Worm (Caenorhabditis elegans) whole organism, L1 larva: ENCODE data around the gene irld-42.
A peak's percentile ranks its signal among the peaks of the same experiment; 100 is the strongest.

Experiments
- C34B4.2 ChIP-seq: sonication (generic microtip); optimal IDR thresholded peaks from 2 replicates; lab custom pipeline; 2017; ENCODE audit warnings: mild to moderate bottlenecking, missing genetic modification characterization, missing compliant biosample characterization
- F16B12.6 ChIP-seq: fragments of 150-350 bp; optimal IDR thresholded peaks from 2 replicates; lab custom pipeline; 2014; ENCODE audit warnings: missing biosample characterization, missing genetic modification characterization
- ceh-8 ChIP-seq: fragments of 200-800 bp; sonication (Bioruptor generic); optimal IDR thresholded peaks from 2 replicates; lab custom pipeline; 2018; ENCODE audit warnings: mild to moderate bottlenecking, missing genetic modification characterization, moderate library complexity, missing compliant biosample characterization
- ceh-88 ChIP-seq: fragments of 200-800 bp; sonication (Bioruptor generic); IDR thresholded peaks from 2 replicates; pipeline ENCODE4 v1.3.6; 2022; ENCODE audit warnings: missing genetic modification characterization, missing compliant biosample characterization
- efl-3 ChIP-seq: fragments of 200-800 bp; sonication (Bioruptor generic); optimal IDR thresholded peaks from 2 replicates; lab custom pipeline; 2018; ENCODE audit warnings: mild to moderate bottlenecking, missing genetic modification characterization, missing compliant biosample characterization
- egl-13 ChIP-seq: sonication (generic microtip); optimal IDR thresholded peaks from 2 replicates; lab custom pipeline; 2016; ENCODE audit warnings: missing genotype, missing genetic modification reagents, missing genetic modification characterization, missing compliant biosample characterization
- ets-5 ChIP-seq: fragments of 200-800 bp; sonication (Bioruptor generic); IDR thresholded peaks from 2 replicates; pipeline ENCODE4 v1.3.6; 2022; ENCODE audit warnings: missing genetic modification characterization, missing compliant biosample characterization
- fkh-8 ChIP-seq: sonication (generic microtip); optimal IDR thresholded peaks from 2 replicates; lab custom pipeline; 2016; ENCODE audit warnings: mild to moderate bottlenecking, missing genetic modification characterization, missing compliant biosample characterization
- grh-1 ChIP-seq: fragments of 200-800 bp; sonication (Bioruptor generic); IDR thresholded peaks from 2 replicates; pipeline ENCODE4 v1.3.6; 2022; ENCODE audit warnings: missing genetic modification reagents, missing genetic modification characterization, missing compliant biosample characterization
- jun-1 ChIP-seq: fragments of 150-350 bp; optimal IDR thresholded peaks from 2 replicates; lab custom pipeline; 2014; ENCODE audit warnings: missing biosample characterization, missing genetic modification reagents, missing genetic modification characterization
- lin-39 ChIP-seq: fragments of 150-350 bp; optimal IDR thresholded peaks from 2 replicates; lab custom pipeline; 2014; ENCODE audit warnings: missing biosample characterization, missing genetic modification reagents, missing genetic modification characterization
- mab-9 ChIP-seq: fragments of 200-800 bp; sonication (Bioruptor generic); IDR thresholded peaks from 2 replicates; pipeline ENCODE4 v1.3.6; 2022; ENCODE audit warnings: missing genetic modification reagents, missing genetic modification characterization, missing compliant biosample characterization
- nhr-11 ChIP-seq: fragments of 150-350 bp; optimal IDR thresholded peaks from 2 replicates; lab custom pipeline; 2014; ENCODE audit warnings: missing biosample characterization, missing genetic modification characterization
- nhr-12 ChIP-seq: sonication (generic microtip); optimal IDR thresholded peaks from 2 replicates; lab custom pipeline; 2017; ENCODE audit warnings: missing biosample characterization, missing genetic modification characterization
- nhr-19 ChIP-seq: fragments of 200-800 bp; sonication (Bioruptor generic); conservative IDR thresholded peaks from 2 replicates; pipeline ENCODE4 v1.3.6; 2022; ENCODE audit warnings: missing genetic modification characterization, missing compliant biosample characterization
- nhr-47 ChIP-seq: sonication (generic microtip); optimal IDR thresholded peaks from 2 replicates; lab custom pipeline; 2016; ENCODE audit warnings: mild to moderate bottlenecking, missing genetic modification characterization, moderate library complexity, missing compliant biosample characterization
- nhr-71 ChIP-seq: sonication (generic microtip); optimal IDR thresholded peaks from 2 replicates; lab custom pipeline; 2016; ENCODE audit warnings: mild to moderate bottlenecking, missing genetic modification characterization, moderate library complexity, missing compliant biosample characterization
- rnt-1 ChIP-seq: sonication (generic microtip); optimal IDR thresholded peaks from 2 replicates; lab custom pipeline; 2016; ENCODE audit warnings: mild to moderate bottlenecking, missing genetic modification characterization, moderate library complexity, missing compliant biosample characterization
- sup-37 ChIP-seq: fragments of 200-800 bp; sonication (Bioruptor generic); optimal IDR thresholded peaks from 2 replicates; lab custom pipeline; 2018; ENCODE audit warnings: mild to moderate bottlenecking, missing genetic modification characterization, missing compliant biosample characterization
- tbx-2 ChIP-seq: sonication (generic microtip); optimal IDR thresholded peaks from 2 replicates; lab custom pipeline; 2016; ENCODE audit warnings: missing genetic modification characterization, missing compliant biosample characterization
- unc-62 ChIP-seq: fragments of 150-350 bp; optimal IDR thresholded peaks from 2 replicates; lab custom pipeline; 2014; ENCODE audit warnings: missing biosample characterization, missing genetic modification reagents, missing genetic modification characterization
- unc-86 ChIP-seq: sonication (generic microtip); optimal IDR thresholded peaks from 2 replicates; lab custom pipeline; 2016; ENCODE audit warnings: missing genetic modification characterization, missing compliant biosample characterization
- unc-98 ChIP-seq: fragments of 200-800 bp; sonication (Bioruptor generic); IDR thresholded peaks from 2 replicates; pipeline ENCODE4 v1.3.6; 2022; ENCODE audit warnings: missing genetic modification characterization, missing compliant biosample characterization

Gene irld-42

DNA sequence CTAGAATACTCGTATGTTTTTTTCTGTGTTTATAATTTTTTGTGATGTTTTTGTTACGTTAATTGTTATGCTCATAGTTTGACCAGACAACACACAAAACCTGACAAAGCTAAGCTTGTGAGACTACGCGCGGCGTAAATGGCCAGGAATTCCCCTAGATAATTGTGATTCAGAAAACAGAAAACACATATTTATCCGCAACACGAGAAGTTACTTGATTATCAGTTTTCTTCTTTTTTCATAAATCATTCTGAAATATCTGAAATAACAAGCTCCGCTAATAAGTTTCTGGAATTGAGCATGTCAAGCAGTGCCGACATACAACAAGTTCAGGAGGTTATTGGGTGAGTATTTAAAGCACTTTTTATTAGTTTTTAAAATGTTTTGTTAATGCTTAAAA, 42.6 kb downstream of the irld-42 start, which contains the start of gene srw-100:
Gene srw-100 (plus strand): TSS at position 301 of the 400 bp plus-strand sequence.
- no peak for TF ChIP-seq efl-3

ce11 chrV:1713761-1714160, 45.4 kb downstream of the irld-42 start:
- TF ChIP-seq ets-5 (GFP tag; lab: Robert Waterston, UW) (0 out of 2 replicates have a peak, but pooled peaks have one; percentile 17), unc-98 (GFP tag; lab: Robert Waterston, UW) (peak; percentile 44; the same call in 1 of the 2 replicates), ceh-88 (GFP tag; lab: Robert Waterston, UW) (peak; percentile 20; the same call in 1 of the 2 replicates), grh-1 (GFP tag; lab: Robert Waterston, UW) (0 out of 2 replicates have a peak, but pooled peaks have one; percentile 18), mab-9 (peak; percentile 58; the same call in 1 of the 2 replicates)

DNA sequence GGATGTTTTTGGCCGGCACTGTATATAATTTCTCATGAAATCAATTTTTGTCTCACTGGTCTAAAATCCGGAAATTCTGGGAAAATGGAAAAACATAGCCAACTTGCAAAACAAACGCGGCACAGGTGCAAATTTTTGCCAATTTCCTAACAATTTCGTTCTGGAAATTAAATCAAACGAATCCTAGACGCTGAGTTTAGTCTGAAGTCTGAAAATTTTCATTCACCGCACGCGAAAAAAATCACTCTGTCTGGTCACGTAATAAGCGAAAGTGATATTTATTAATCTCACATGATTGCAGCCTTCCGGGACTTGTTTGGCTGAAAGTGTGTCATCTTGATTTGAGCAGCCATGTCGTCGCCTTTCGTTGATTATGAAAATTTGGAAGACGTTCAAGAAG, 48.6 kb downstream of the irld-42 start, which contains the start of gene srw-103:
Gene srw-103 (plus strand): TSS at position 301 of the 400 bp plus-strand sequence.
- TF ChIP-seq fkh-8 (tag; lab: Kevin White, UChicago) (peak; percentile 7), nhr-71 (no peak), nhr-12 (no peak), rnt-1 (no peak), sup-37 (GFP tag; lab: Kevin White, UChicago) (no peak), egl-13 (no peak)
- TF ChIP-seq, all 84 proteins: peak for 1

DNA sequence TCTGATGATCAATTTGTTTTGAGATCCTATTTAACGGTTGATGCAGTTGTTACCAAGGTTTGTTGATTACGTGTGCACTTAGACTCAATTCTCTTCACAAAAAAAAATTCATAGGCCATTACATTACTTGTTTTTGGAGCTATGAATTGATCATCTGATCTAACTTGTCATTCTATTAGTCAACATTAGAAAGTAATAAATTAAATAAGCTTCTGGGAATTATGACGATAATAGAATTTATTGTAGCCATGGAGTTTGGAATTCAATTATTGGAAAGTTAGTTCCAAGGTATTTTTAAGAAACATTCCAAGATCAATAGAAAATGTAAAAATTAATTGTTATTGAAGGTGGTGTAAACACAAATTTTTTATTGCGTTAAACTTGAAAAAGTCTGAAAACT, 49.9 kb downstream of the irld-42 start:
- TF ChIP-seq ceh-8 (GFP tag; lab: Kevin White, UChicago) (peak; percentile 68), F16B12.6 (tag; lab: Kevin White, UChicago) (no peak), unc-62 (no peak), nhr-71 (peak; percentile 52), C34B4.2 (tag; lab: Kevin White, UChicago) (no peak), jun-1 (tag; lab: Kevin White, UChicago) (no peak), lin-39 (tag; lab: Kevin White, UChicago) (no peak), nhr-11 (tag; lab: Kevin White, UChicago) (peak; percentile 13), fkh-8 (tag; lab: Kevin White, UChicago) (peak; percentile 60), nhr-19 (no peak)

- TF ChIP-seq efl-3, result no peak
- peak; percentile 81 for TF ChIP-seq ceh-8 (GFP tag; lab: Kevin White, UChicago)
- no peak for TF ChIP-seq fkh-8 (tag; lab: Kevin White, UChicago)
- no peak for TF ChIP-seq tbx-2 (tag; lab: Kevin White, UChicago)
- TF ChIP-seq ets-5 (GFP tag; lab: Robert Waterston, UW), result no peak
- no peak for TF ChIP-seq lin-39 (tag; lab: Kevin White, UChicago)
- TF ChIP-seq unc-86 (tag; lab: Kevin White, UChicago), result no peak
- TF ChIP-seq nhr-47 (tag; lab: Kevin White, UChicago), result peak; percentile 21
- TF ChIP-seq, all 84 proteins: peak for 2
These were observed 51.6 kb downstream of the irld-42 start, which contains the start of gene srw-102 for ce11 chrV:1719927-1720326. TSS of gene srw-102 (plus strand) at chrV:1720227.
